Worm (Caenorhabditis elegans) whole organism, L2 larva: ENCODE data around the gene nhr-71.

Source experiments
- C34F6.9 ChIP-seq: fragments of 150-350 bp; optimal IDR thresholded peaks from 2 replicates; lab custom pipeline; 2014; ENCODE audit warnings: missing biosample characterization, missing genetic modification characterization
- F13H6.1 ChIP-seq: sonication (generic microtip); optimal IDR thresholded peaks from 2 replicates; lab custom pipeline; 2016; ENCODE audit warnings: missing genetic modification characterization, missing compliant biosample characterization
- R02D3.7 ChIP-seq: fragments of 150-350 bp; optimal IDR thresholded peaks from 2 replicates; lab custom pipeline; 2014; ENCODE audit warnings: missing biosample characterization, missing genetic modification characterization
- ZK546.5 ChIP-seq: sonication (generic microtip); optimal IDR thresholded peaks from 2 replicates; lab custom pipeline; 2017; ENCODE audit warnings: missing biosample characterization, missing genetic modification characterization
- alr-1 ChIP-seq: fragments of 150-350 bp; optimal IDR thresholded peaks from 2 replicates; lab custom pipeline; 2014; ENCODE audit warnings: missing biosample characterization, missing genetic modification characterization
- aly-2 ChIP-seq: fragments of 150-350 bp; optimal IDR thresholded peaks from 2 replicates; lab custom pipeline; 2014; ENCODE audit warnings: missing biosample characterization, missing genetic modification characterization
- ama-1 ChIP-seq: fragments of 150-350 bp; optimal IDR thresholded peaks from 2 replicates; lab custom pipeline; 2018; ENCODE audit warnings: inconsistent platforms
- blmp-1 ChIP-seq: sonication (generic microtip); optimal IDR thresholded peaks from 2 replicates; lab custom pipeline; 2017; ENCODE audit warnings: missing genetic modification characterization, mild to moderate bottlenecking, missing compliant biosample characterization, antibody characterized with exemption, moderate library complexity; ENCODE audit not compliant: insufficient read depth
- ceh-16 ChIP-seq: fragments of 150-350 bp; optimal IDR thresholded peaks from 2 replicates; lab custom pipeline; 2014; ENCODE audit warnings: missing biosample characterization, missing genetic modification characterization
- ceh-82 ChIP-seq: fragments of 150-350 bp; optimal IDR thresholded peaks from 2 replicates; lab custom pipeline; 2014; ENCODE audit warnings: missing biosample characterization, missing genetic modification characterization
- crh-2 ChIP-seq: sonication (generic microtip); optimal IDR thresholded peaks from 2 replicates; lab custom pipeline; 2017; ENCODE audit warnings: missing biosample characterization, missing genetic modification characterization
- dmd-4 ChIP-seq: sonication (generic microtip); optimal IDR thresholded peaks from 2 replicates; lab custom pipeline; 2017; ENCODE audit warnings: missing biosample characterization, missing genetic modification characterization
- egl-27 ChIP-seq: sonication (generic microtip); optimal IDR thresholded peaks from 3 replicates; lab custom pipeline; 2017; ENCODE audit warnings: missing biosample characterization, missing genetic modification reagents, missing genetic modification characterization
- elt-1 ChIP-seq: fragments of 150-350 bp; optimal IDR thresholded peaks from 2 replicates; lab custom pipeline; 2014; ENCODE audit warnings: missing biosample characterization, missing genetic modification characterization
- elt-3 ChIP-seq: sonication (generic microtip); optimal IDR thresholded peaks from 2 replicates; lab custom pipeline; 2017; ENCODE audit warnings: missing biosample characterization, missing genetic modification characterization
- fos-1 ChIP-seq: fragments of 150-350 bp; optimal IDR thresholded peaks from 2 replicates; lab custom pipeline; 2014; ENCODE audit warnings: missing biosample characterization, missing genetic modification characterization
- gmeb-1 ChIP-seq: fragments of 150-350 bp; optimal IDR thresholded peaks from 2 replicates; lab custom pipeline; 2014; ENCODE audit warnings: missing biosample characterization, missing genetic modification characterization
- lin-11 ChIP-seq: fragments of 150-350 bp; sonication (generic microtip); optimal IDR thresholded peaks from 2 replicates; lab custom pipeline; 2014; ENCODE audit warnings: missing biosample characterization, missing genetic modification characterization, inconsistent platforms, mixed read lengths
- lin-39 ChIP-seq: fragments of 150-350 bp; optimal IDR thresholded peaks from 2 replicates; lab custom pipeline; 2014; ENCODE audit warnings: missing biosample characterization, missing genetic modification reagents, missing genetic modification characterization
- lsy-2 ChIP-seq, 2 experiments: fragments of 150-350 bp in 1 of 2; sonication (generic microtip) in 1 of 2; optimal IDR thresholded peaks; 2 replicates each; lab custom pipeline; 2014 to 2017; ENCODE audit warnings: missing biosample characterization in 2 of 2, missing genetic modification characterization in 2 of 2
- mab-5 ChIP-seq: fragments of 150-350 bp; optimal IDR thresholded peaks from 2 replicates; lab custom pipeline; 2014; ENCODE audit warnings: missing biosample characterization, missing genetic modification characterization
- mbf-1 ChIP-seq: sonication (generic microtip); optimal IDR thresholded peaks from 2 replicates; lab custom pipeline; 2017; ENCODE audit warnings: missing biosample characterization, missing genetic modification characterization
- mdl-1 ChIP-seq, 2 experiments: fragments of 150-350 bp in 1 of 2; sonication (generic microtip) in 1 of 2; optimal IDR thresholded peaks; 2 replicates each; lab custom pipeline; 2017; ENCODE audit warnings: missing biosample characterization in 2 of 2, missing genetic modification characterization in 2 of 2
- nhr-10 ChIP-seq: sonication (generic microtip); optimal IDR thresholded peaks from 2 replicates; lab custom pipeline; 2017; ENCODE audit warnings: missing biosample characterization, missing genetic modification characterization
- nhr-12 ChIP-seq: fragments of 150-350 bp; optimal IDR thresholded peaks from 2 replicates; lab custom pipeline; 2014; ENCODE audit warnings: missing biosample characterization, missing genetic modification characterization
- nhr-129 ChIP-seq: fragments of 150-350 bp; optimal IDR thresholded peaks from 2 replicates; lab custom pipeline; 2014; ENCODE audit warnings: missing biosample characterization, missing genetic modification characterization
- nhr-21 ChIP-seq: fragments of 150-350 bp; optimal IDR thresholded peaks from 2 replicates; lab custom pipeline; 2014; ENCODE audit warnings: missing biosample characterization, missing genetic modification characterization
- nhr-23 ChIP-seq: fragments of 150-350 bp; optimal IDR thresholded peaks from 2 replicates; lab custom pipeline; 2014; ENCODE audit warnings: missing biosample characterization, missing genetic modification reagents, missing genetic modification characterization
- nhr-237 ChIP-seq: fragments of 150-350 bp; optimal IDR thresholded peaks from 2 replicates; lab custom pipeline; 2014; ENCODE audit warnings: missing biosample characterization, missing genetic modification characterization
- nhr-25 ChIP-seq: fragments of 150-350 bp; sonication (generic microtip); optimal IDR thresholded peaks from 3 replicates; lab custom pipeline; 2014; ENCODE audit warnings: missing biosample characterization, missing genetic modification characterization
- nhr-6 ChIP-seq: fragments of 150-350 bp; optimal IDR thresholded peaks from 2 replicates; lab custom pipeline; 2014; ENCODE audit warnings: missing biosample characterization, missing genetic modification characterization
- nhr-77 ChIP-seq: fragments of 150-350 bp; optimal IDR thresholded peaks from 2 replicates; lab custom pipeline; 2014; ENCODE audit warnings: missing biosample characterization, missing genetic modification characterization
- peb-1 ChIP-seq: fragments of 150-350 bp; optimal IDR thresholded peaks from 2 replicates; lab custom pipeline; 2014; ENCODE audit warnings: missing biosample characterization, missing genetic modification characterization
- sem-4 ChIP-seq: fragments of 150-350 bp; optimal IDR thresholded peaks from 2 replicates; lab custom pipeline; 2014; ENCODE audit warnings: missing biosample characterization, missing genetic modification reagents, missing genetic modification characterization
- skn-1 ChIP-seq: sonication (generic microtip); optimal IDR thresholded peaks from 2 replicates; lab custom pipeline; 2017; ENCODE audit warnings: missing biosample characterization, missing genetic modification characterization
- sma-3 ChIP-seq: sonication (generic microtip); optimal IDR thresholded peaks from 2 replicates; lab custom pipeline; 2016; ENCODE audit warnings: missing genetic modification reagents, missing genetic modification characterization, missing compliant biosample characterization
- sma-9 ChIP-seq, 2 experiments: fragments of 150-350 bp in 1 of 2; sonication (generic microtip) in 1 of 2; optimal IDR thresholded peaks; 2 replicates each; lab custom pipeline; 2014 to 2016; ENCODE audit warnings: missing genetic modification characterization in 2 of 2, mild to moderate bottlenecking in 1 of 2, missing biosample characterization in 1 of 2, missing compliant biosample characterization in 1 of 2, missing genetic modification reagents in 1 of 2, moderate library complexity in 1 of 2
- snpc-4 ChIP-seq: fragments of 150-350 bp; optimal IDR thresholded peaks from 2 replicates; lab custom pipeline; 2014; ENCODE audit warnings: missing biosample characterization, missing genetic modification characterization
- unc-39 ChIP-seq: fragments of 150-350 bp; optimal IDR thresholded peaks from 2 replicates; lab custom pipeline; 2014; ENCODE audit warnings: missing biosample characterization, missing genetic modification characterization
- unc-55 ChIP-seq: fragments of 150-350 bp; sonication (generic microtip); optimal IDR thresholded peaks from 3 replicates; lab custom pipeline; 2014; ENCODE audit warnings: missing biosample characterization, missing genetic modification reagents, missing genetic modification characterization
- unc-62 ChIP-seq: fragments of 150-350 bp; optimal IDR thresholded peaks from 2 replicates; lab custom pipeline; 2014; ENCODE audit warnings: missing biosample characterization, missing genetic modification reagents, missing genetic modification characterization
- zag-1 ChIP-seq: fragments of 150-350 bp; optimal IDR thresholded peaks from 2 replicates; lab custom pipeline; 2014; ENCODE audit warnings: missing biosample characterization, missing genetic modification characterization
- ztf-1 ChIP-seq: fragments of 200-800 bp; sonication (Bioruptor generic); conservative IDR thresholded peaks from 2 replicates; pipeline ENCODE4 v1.3.6; 2022; ENCODE audit warnings: missing genetic modification characterization, missing compliant biosample characterization
- ztf-11 ChIP-seq: sonication (generic microtip); optimal IDR thresholded peaks from 2 replicates; lab custom pipeline; 2017; ENCODE audit warnings: missing biosample characterization, missing genetic modification characterization
- ztf-4 ChIP-seq: fragments of 150-350 bp; optimal IDR thresholded peaks from 2 replicates; lab custom pipeline; 2014; ENCODE audit warnings: missing biosample characterization, missing genetic modification characterization

The nhr-71 gene

DNA sequence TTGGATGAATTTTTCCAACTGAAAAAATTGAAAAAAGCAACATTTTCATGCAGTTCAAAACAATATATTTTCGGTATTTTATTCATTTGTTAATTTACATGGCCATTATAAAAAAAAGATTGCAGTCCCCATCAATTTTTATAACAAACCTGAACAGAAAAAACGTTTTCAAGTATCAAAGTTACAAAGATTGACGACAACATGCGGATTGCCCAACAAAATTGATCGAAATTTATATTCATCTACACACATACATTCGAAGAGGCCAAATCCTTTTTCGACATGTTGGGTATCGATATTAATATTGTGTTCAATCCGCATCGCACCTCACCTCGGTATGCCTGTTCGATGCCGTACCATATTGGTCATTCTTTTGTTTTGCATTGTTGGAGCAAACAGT lies 33.3 kb upstream of the nhr-71 start, which contains the start of gene K11E4.1:
Gene K11E4.1 (plus strand): TSS at position 301 of the 400 bp plus-strand sequence.
- TF ChIP-seq ceh-82 (tag; lab: Kevin White, UChicago) (no peak), nhr-129 (tag; lab: Kevin White, UChicago) (no peak), nhr-237 (tag; lab: Kevin White, UChicago) (no peak), ztf-11 (tag; lab: Kevin White, UChicago) (no peak), unc-55 (GFP tag; lab: Kevin White, UChicago) (no peak), aly-2 (tag; lab: Kevin White, UChicago) (no peak), mab-5 (no peak), zag-1 (no peak), peb-1 (no peak), R02D3.7 (tag; lab: Kevin White, UChicago) (no peak)

DNA sequence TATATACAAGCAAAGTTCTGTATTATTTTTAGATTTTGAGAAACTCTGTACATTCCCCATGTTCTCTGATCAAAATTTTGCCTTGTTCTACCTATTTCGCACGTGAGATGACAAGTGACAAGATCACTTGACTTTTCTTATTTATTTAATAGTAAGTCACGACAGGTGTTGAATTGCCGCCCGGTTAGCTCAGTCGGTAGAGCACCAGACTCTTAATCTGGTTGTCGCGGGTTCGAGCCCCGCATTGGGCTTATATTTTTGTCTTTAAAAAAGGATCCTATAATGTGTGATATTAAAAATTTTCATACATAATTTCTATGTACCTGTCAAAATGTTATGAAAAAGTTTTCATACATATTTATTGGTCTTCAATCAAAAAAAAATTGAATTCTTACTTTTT lies 32.4 kb upstream of the nhr-71 start:
- TF ChIP-seq mdl-1 (tag; optimal IDR thresholded peaks at IDR 0.05; lab: Kevin White, UChicago) (no peak), ceh-16 (tag; lab: Kevin White, UChicago) (no peak), sma-9 (GFP tag; optimal IDR thresholded peaks at IDR 0.05; lab: Kevin White, UChicago) (peak; percentile 17), sma-9 (tag; optimal IDR thresholded peaks at IDR 0.05; lab: Kevin White, UChicago) (no peak), nhr-12 (no peak), unc-62 (GFP tag; lab: Kevin White, UChicago) (no peak), nhr-77 (tag; lab: Kevin White, UChicago) (no peak), crh-2 (no peak), lin-11 (tag; lab: Kevin White, UChicago) (no peak), ztf-4 (tag; lab: Kevin White, UChicago) (no peak), ztf-11 (tag; lab: Kevin White, UChicago) (no peak), nhr-6 (tag; lab: Kevin White, UChicago) (no peak), mab-5 (no peak), nhr-23 (no peak), blmp-1 (tag; lab: Kevin White, UChicago) (no peak), ztf-1 (GFP tag; lab: Robert Waterston, UW) (no peak), fos-1 (tag; lab: Kevin White, UChicago) (peak; percentile 2), elt-1 (tag; lab: Kevin White, UChicago) (no peak), nhr-25 (tag; lab: Kevin White, UChicago) (no peak), lsy-2 (tag; optimal IDR thresholded peaks at IDR 0.05; lab: Kevin White, UChicago) (no peak), peb-1 (no peak), nhr-21 (no peak), sma-3 (GFP tag; lab: Kevin White, UChicago) (peak; percentile 4), R02D3.7 (tag; lab: Kevin White, UChicago) (no peak), unc-55 (GFP tag; lab: Kevin White, UChicago) (no peak), unc-39 (no peak), gmeb-1 (tag; lab: Kevin White, UChicago) (peak; percentile 12), sem-4 (tag; lab: Kevin White, UChicago) (no peak)

DNA sequence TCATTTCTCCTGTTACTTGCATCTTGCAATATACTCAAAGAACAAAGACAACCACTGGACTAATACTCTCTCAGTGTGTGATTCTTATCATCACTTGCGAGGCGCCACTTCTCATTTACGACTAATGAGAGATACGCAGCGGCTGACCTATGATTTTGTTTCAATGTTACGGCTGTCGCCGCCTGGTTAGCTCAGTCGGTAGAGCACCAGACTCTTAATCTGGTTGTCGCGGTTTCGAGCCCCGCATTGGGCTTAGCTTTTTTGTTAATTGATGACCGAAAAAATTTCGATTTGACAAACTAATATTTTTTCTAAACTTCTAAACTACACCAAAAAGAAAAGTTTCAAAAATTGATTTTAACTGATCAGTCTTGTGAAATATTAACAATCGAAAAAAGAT lies 30.8 kb upstream of the nhr-71 start:
- TF ChIP-seq peb-1, result no peak
- TF ChIP-seq nhr-237 (tag; lab: Kevin White, UChicago), result no peak
- TF ChIP-seq elt-3 (tag; lab: Kevin White, UChicago), result no peak
- TF ChIP-seq elt-1 (tag; lab: Kevin White, UChicago), result no peak
- no peak for TF ChIP-seq ZK546.5 (tag; lab: Kevin White, UChicago)
- no peak for TF ChIP-seq ama-1
- TF ChIP-seq egl-27, result no peak
- no peak for TF ChIP-seq ceh-82 (tag; lab: Kevin White, UChicago)
- TF ChIP-seq blmp-1 (tag; lab: Kevin White, UChicago), result no peak
- no peak for TF ChIP-seq C34F6.9 (tag; lab: Kevin White, UChicago)
- no peak for TF ChIP-seq dmd-4 (tag; lab: Kevin White, UChicago)
- TF ChIP-seq ztf-1 (GFP tag; lab: Robert Waterston, UW), result no peak
- TF ChIP-seq nhr-10 (tag; lab: Kevin White, UChicago), result no peak
- no peak for TF ChIP-seq unc-55 (GFP tag; lab: Kevin White, UChicago)
- peak; percentile 38 for TF ChIP-seq crh-2
- no peak for TF ChIP-seq aly-2 (tag; lab: Kevin White, UChicago)
- no peak for TF ChIP-seq nhr-25 (tag; lab: Kevin White, UChicago)
- no peak for TF ChIP-seq unc-62 (GFP tag; lab: Kevin White, UChicago)
- TF ChIP-seq ztf-4 (tag; lab: Kevin White, UChicago), result no peak
- peak; percentile 33 for TF ChIP-seq nhr-129 (tag; lab: Kevin White, UChicago)
- no peak for TF ChIP-seq R02D3.7 (tag; lab: Kevin White, UChicago)
- TF ChIP-seq sma-9 (GFP tag; optimal IDR thresholded peaks at IDR 0.05; lab: Kevin White, UChicago), result peak; percentile 66
- no peak for TF ChIP-seq sma-9 (tag; optimal IDR thresholded peaks at IDR 0.05; lab: Kevin White, UChicago)
- TF ChIP-seq nhr-23, result no peak
- TF ChIP-seq zag-1, result no peak
- TF ChIP-seq F13H6.1 (tag; lab: Kevin White, UChicago), result no peak
- TF ChIP-seq skn-1 (tag; lab: Kevin White, UChicago), result no peak
- no peak for TF ChIP-seq nhr-77 (tag; lab: Kevin White, UChicago)
- no peak for TF ChIP-seq snpc-4
- no peak for TF ChIP-seq lin-11 (tag; lab: Kevin White, UChicago)
- no peak for TF ChIP-seq ceh-16 (tag; lab: Kevin White, UChicago)
- TF ChIP-seq nhr-12, result no peak
- TF ChIP-seq lsy-2 (tag; optimal IDR thresholded peaks at IDR 0.05; lab: Kevin White, UChicago), result no peak
- TF ChIP-seq ztf-11 (tag; lab: Kevin White, UChicago), result no peak
- TF ChIP-seq lin-39 (tag; lab: Kevin White, UChicago), result no peak
- TF ChIP-seq alr-1 (tag; lab: Kevin White, UChicago), result no peak
- TF ChIP-seq nhr-6 (tag; lab: Kevin White, UChicago), result no peak
- TF ChIP-seq gmeb-1 (tag; lab: Kevin White, UChicago), result peak; percentile 43
- no peak for TF ChIP-seq unc-39
- TF ChIP-seq mab-5, result no peak
- TF ChIP-seq nhr-21, result peak; percentile 3
- no peak for TF ChIP-seq mbf-1
- peak; percentile 64 for TF ChIP-seq sma-3 (GFP tag; lab: Kevin White, UChicago)
